Worm (Caenorhabditis elegans) whole organism, L1 larva: ENCODE results near the gene F59G1.4.

Source experiments
- C16A3.4 ChIP-seq: fragments of 150-350 bp; optimal IDR thresholded peaks from 2 replicates; lab custom pipeline; 2014; ENCODE audit warnings: missing biosample characterization, missing genetic modification characterization
- aly-2 ChIP-seq: fragments of 150-350 bp; optimal IDR thresholded peaks from 2 replicates; lab custom pipeline; 2014; ENCODE audit warnings: missing biosample characterization, missing genetic modification characterization
- fkh-10 ChIP-seq: sonication (generic microtip); optimal IDR thresholded peaks from 2 replicates; lab custom pipeline; 2017; ENCODE audit warnings: missing biosample characterization, missing genetic modification reagents, missing genetic modification characterization
- lin-39 ChIP-seq: fragments of 150-350 bp; optimal IDR thresholded peaks from 2 replicates; lab custom pipeline; 2014; ENCODE audit warnings: missing biosample characterization, missing genetic modification reagents, missing genetic modification characterization
- lsy-2 ChIP-seq, 2 experiments: fragments of 150-350 bp; optimal IDR thresholded peaks; 2 replicates each; lab custom pipeline; 2014; ENCODE audit warnings: missing biosample characterization in 2 of 2, missing genetic modification characterization in 2 of 2
- pqm-1 ChIP-seq: sonication (generic microtip); optimal IDR thresholded peaks from 3 replicates; lab custom pipeline; 2017; ENCODE audit warnings: missing biosample characterization, missing genetic modification characterization

DNA sequence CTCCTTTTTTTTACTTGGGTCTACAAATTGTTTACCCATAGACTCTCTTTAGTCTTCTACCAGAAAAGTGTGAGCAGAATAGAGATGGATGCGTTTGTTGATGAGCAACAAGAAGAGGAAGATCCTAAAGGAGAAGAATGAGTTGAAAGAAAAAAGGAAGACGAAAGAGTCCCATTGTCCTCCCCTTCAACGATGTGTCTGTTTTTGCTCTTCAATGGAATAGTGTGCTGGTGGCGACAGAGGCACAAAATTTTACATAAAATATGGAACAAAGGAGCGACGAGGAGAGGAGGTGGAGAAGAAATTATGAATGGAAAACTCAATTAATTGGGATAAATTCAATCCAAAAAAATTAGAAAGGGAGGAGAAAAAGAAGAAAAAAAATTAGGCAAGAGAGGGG lies 35.3 kb upstream of the F59G1.4 start:
- TF ChIP-seq pqm-1 (tag; lab: Kevin White, UChicago) (no peak), C16A3.4 (no peak), lsy-2 (tag; optimal IDR thresholded peaks at IDR 0.05; lab: Kevin White, UChicago) (no peak), fkh-10 (no peak), lin-39 (no peak), aly-2 (tag; lab: Kevin White, UChicago) (no peak)
